Worm (Caenorhabditis elegans) whole organism, L2 larva: ENCODE measurements around the gene srh-44.
A peak's percentile ranks its signal among the peaks of the same experiment; 100 is the strongest.

Experiments
- C34F6.9 ChIP-seq: fragments of 150-350 bp; optimal IDR thresholded peaks from 2 replicates; lab custom pipeline; 2014; ENCODE audit warnings: missing biosample characterization, missing genetic modification characterization
- Y55F3AM.14 ChIP-seq: fragments of 200-800 bp; sonication (Bioruptor generic); optimal IDR thresholded peaks from 2 replicates; lab custom pipeline; 2018; ENCODE audit warnings: mild to moderate bottlenecking, missing genetic modification characterization, missing compliant biosample characterization
- ZK546.5 ChIP-seq: sonication (generic microtip); optimal IDR thresholded peaks from 2 replicates; lab custom pipeline; 2017; ENCODE audit warnings: missing biosample characterization, missing genetic modification characterization
- alr-1 ChIP-seq: fragments of 150-350 bp; optimal IDR thresholded peaks from 2 replicates; lab custom pipeline; 2014; ENCODE audit warnings: missing biosample characterization, missing genetic modification characterization
- aly-2 ChIP-seq: fragments of 150-350 bp; optimal IDR thresholded peaks from 2 replicates; lab custom pipeline; 2014; ENCODE audit warnings: missing biosample characterization, missing genetic modification characterization
- ama-1 ChIP-seq: fragments of 150-350 bp; optimal IDR thresholded peaks from 2 replicates; lab custom pipeline; 2018; ENCODE audit warnings: inconsistent platforms
- blmp-1 ChIP-seq: sonication (generic microtip); optimal IDR thresholded peaks from 2 replicates; lab custom pipeline; 2017; ENCODE audit warnings: missing genetic modification characterization, mild to moderate bottlenecking, missing compliant biosample characterization, antibody characterized with exemption, moderate library complexity; ENCODE audit not compliant: insufficient read depth
- ceh-16 ChIP-seq: fragments of 150-350 bp; optimal IDR thresholded peaks from 2 replicates; lab custom pipeline; 2014; ENCODE audit warnings: missing biosample characterization, missing genetic modification characterization
- ceh-82 ChIP-seq: fragments of 150-350 bp; optimal IDR thresholded peaks from 2 replicates; lab custom pipeline; 2014; ENCODE audit warnings: missing biosample characterization, missing genetic modification characterization
- crh-2 ChIP-seq: sonication (generic microtip); optimal IDR thresholded peaks from 2 replicates; lab custom pipeline; 2017; ENCODE audit warnings: missing biosample characterization, missing genetic modification characterization
- dmd-4 ChIP-seq: sonication (generic microtip); optimal IDR thresholded peaks from 2 replicates; lab custom pipeline; 2017; ENCODE audit warnings: missing biosample characterization, missing genetic modification characterization
- egl-27 ChIP-seq: sonication (generic microtip); optimal IDR thresholded peaks from 3 replicates; lab custom pipeline; 2017; ENCODE audit warnings: missing biosample characterization, missing genetic modification reagents, missing genetic modification characterization
- elt-1 ChIP-seq: fragments of 150-350 bp; optimal IDR thresholded peaks from 2 replicates; lab custom pipeline; 2014; ENCODE audit warnings: missing biosample characterization, missing genetic modification characterization
- fos-1 ChIP-seq: fragments of 150-350 bp; optimal IDR thresholded peaks from 2 replicates; lab custom pipeline; 2014; ENCODE audit warnings: missing biosample characterization, missing genetic modification characterization
- gmeb-1 ChIP-seq: fragments of 150-350 bp; optimal IDR thresholded peaks from 2 replicates; lab custom pipeline; 2014; ENCODE audit warnings: missing biosample characterization, missing genetic modification characterization
- lin-11 ChIP-seq: fragments of 150-350 bp; sonication (generic microtip); optimal IDR thresholded peaks from 2 replicates; lab custom pipeline; 2014; ENCODE audit warnings: missing biosample characterization, missing genetic modification characterization, inconsistent platforms, mixed read lengths
- lin-39 ChIP-seq: fragments of 150-350 bp; optimal IDR thresholded peaks from 2 replicates; lab custom pipeline; 2014; ENCODE audit warnings: missing biosample characterization, missing genetic modification reagents, missing genetic modification characterization
- lsy-2 ChIP-seq, 2 experiments: fragments of 150-350 bp in 1 of 2; sonication (generic microtip) in 1 of 2; optimal IDR thresholded peaks; 2 replicates each; lab custom pipeline; 2014 to 2017; ENCODE audit warnings: missing biosample characterization in 2 of 2, missing genetic modification characterization in 2 of 2
- mdl-1 ChIP-seq, 2 experiments: fragments of 150-350 bp in 1 of 2; sonication (generic microtip) in 1 of 2; optimal IDR thresholded peaks; 2 replicates each; lab custom pipeline; 2017; ENCODE audit warnings: missing biosample characterization in 2 of 2, missing genetic modification characterization in 2 of 2
- nhr-11 ChIP-seq: fragments of 150-350 bp; optimal IDR thresholded peaks from 2 replicates; lab custom pipeline; 2014; ENCODE audit warnings: missing biosample characterization, missing genetic modification characterization
- nhr-12 ChIP-seq: fragments of 150-350 bp; optimal IDR thresholded peaks from 2 replicates; lab custom pipeline; 2014; ENCODE audit warnings: missing biosample characterization, missing genetic modification characterization
- nhr-129 ChIP-seq: fragments of 150-350 bp; optimal IDR thresholded peaks from 2 replicates; lab custom pipeline; 2014; ENCODE audit warnings: missing biosample characterization, missing genetic modification characterization
- nhr-21 ChIP-seq: fragments of 150-350 bp; optimal IDR thresholded peaks from 2 replicates; lab custom pipeline; 2014; ENCODE audit warnings: missing biosample characterization, missing genetic modification characterization
- nhr-23 ChIP-seq: fragments of 150-350 bp; optimal IDR thresholded peaks from 2 replicates; lab custom pipeline; 2014; ENCODE audit warnings: missing biosample characterization, missing genetic modification reagents, missing genetic modification characterization
- nhr-25 ChIP-seq: fragments of 150-350 bp; sonication (generic microtip); optimal IDR thresholded peaks from 3 replicates; lab custom pipeline; 2014; ENCODE audit warnings: missing biosample characterization, missing genetic modification characterization
- nhr-6 ChIP-seq: fragments of 150-350 bp; optimal IDR thresholded peaks from 2 replicates; lab custom pipeline; 2014; ENCODE audit warnings: missing biosample characterization, missing genetic modification characterization
- peb-1 ChIP-seq: fragments of 150-350 bp; optimal IDR thresholded peaks from 2 replicates; lab custom pipeline; 2014; ENCODE audit warnings: missing biosample characterization, missing genetic modification characterization
- sem-4 ChIP-seq: fragments of 150-350 bp; optimal IDR thresholded peaks from 2 replicates; lab custom pipeline; 2014; ENCODE audit warnings: missing biosample characterization, missing genetic modification reagents, missing genetic modification characterization
- skn-1 ChIP-seq: sonication (generic microtip); optimal IDR thresholded peaks from 2 replicates; lab custom pipeline; 2017; ENCODE audit warnings: missing biosample characterization, missing genetic modification characterization
- sma-3 ChIP-seq: sonication (generic microtip); optimal IDR thresholded peaks from 2 replicates; lab custom pipeline; 2016; ENCODE audit warnings: missing genetic modification reagents, missing genetic modification characterization, missing compliant biosample characterization
- sma-9 ChIP-seq, 2 experiments: fragments of 150-350 bp in 1 of 2; sonication (generic microtip) in 1 of 2; optimal IDR thresholded peaks; 2 replicates each; lab custom pipeline; 2014 to 2016; ENCODE audit warnings: missing genetic modification characterization in 2 of 2, mild to moderate bottlenecking in 1 of 2, missing biosample characterization in 1 of 2, missing compliant biosample characterization in 1 of 2, missing genetic modification reagents in 1 of 2, moderate library complexity in 1 of 2
- unc-39 ChIP-seq: fragments of 150-350 bp; optimal IDR thresholded peaks from 2 replicates; lab custom pipeline; 2014; ENCODE audit warnings: missing biosample characterization, missing genetic modification characterization
- unc-55 ChIP-seq: fragments of 150-350 bp; sonication (generic microtip); optimal IDR thresholded peaks from 3 replicates; lab custom pipeline; 2014; ENCODE audit warnings: missing biosample characterization, missing genetic modification reagents, missing genetic modification characterization
- ztf-1 ChIP-seq: fragments of 200-800 bp; sonication (Bioruptor generic); conservative IDR thresholded peaks from 2 replicates; pipeline ENCODE4 v1.3.6; 2022; ENCODE audit warnings: missing genetic modification characterization, missing compliant biosample characterization
- ztf-4 ChIP-seq: fragments of 150-350 bp; optimal IDR thresholded peaks from 2 replicates; lab custom pipeline; 2014; ENCODE audit warnings: missing biosample characterization, missing genetic modification characterization

The srh-44 gene

ce11 chrII:11501956-11502355 is 12.9 kb upstream of the srh-44 start:
- no peak for TF ChIP-seq ztf-1 (GFP tag; lab: Robert Waterston, UW)
- no peak for TF ChIP-seq unc-39 (tag; lab: Kevin White, UChicago)
- TF ChIP-seq unc-55 (GFP tag; lab: Kevin White, UChicago), result no peak
- TF ChIP-seq ztf-4, result no peak
- peak; percentile 36 for TF ChIP-seq fos-1 (tag; lab: Kevin White, UChicago)
- TF ChIP-seq nhr-11 (tag; lab: Kevin White, UChicago), result no peak
- no peak for TF ChIP-seq aly-2 (tag; lab: Kevin White, UChicago)
- no peak for TF ChIP-seq peb-1
- no peak for TF ChIP-seq C34F6.9 (tag; lab: Kevin White, UChicago)
- peak; percentile 5 for TF ChIP-seq crh-2 (tag; lab: Kevin White, UChicago)
- TF ChIP-seq egl-27 (tag; lab: Kevin White, UChicago), result no peak
- TF ChIP-seq Y55F3AM.14 (GFP tag; lab: Kevin White, UChicago), result no peak
- TF ChIP-seq skn-1 (tag; lab: Kevin White, UChicago), result no peak
- TF ChIP-seq nhr-25 (tag; lab: Kevin White, UChicago), result peak; percentile 7
- TF ChIP-seq lsy-2 (tag; optimal IDR thresholded peaks at IDR 0.05; lab: Kevin White, UChicago), result peak in 1 of 2 experiments; percentile 12
- TF ChIP-seq sma-9 (GFP tag; optimal IDR thresholded peaks at IDR 0.05; lab: Kevin White, UChicago), result peak; percentile 56
- TF ChIP-seq sma-9 (tag; optimal IDR thresholded peaks at IDR 0.05; lab: Kevin White, UChicago), result no peak
- TF ChIP-seq nhr-6, result no peak
- peak; percentile 84 for TF ChIP-seq nhr-21 (tag; lab: Kevin White, UChicago)
- peak; percentile 90 for TF ChIP-seq blmp-1 (tag; lab: Kevin White, UChicago)
- TF ChIP-seq ama-1 (lab: Kevin White, UChicago), result no peak
- no peak for TF ChIP-seq nhr-23
- TF ChIP-seq sma-3 (GFP tag; lab: Kevin White, UChicago), result no peak
- TF ChIP-seq mdl-1 (tag; optimal IDR thresholded peaks at IDR 0.05; lab: Kevin White, UChicago), result no peak

DNA sequence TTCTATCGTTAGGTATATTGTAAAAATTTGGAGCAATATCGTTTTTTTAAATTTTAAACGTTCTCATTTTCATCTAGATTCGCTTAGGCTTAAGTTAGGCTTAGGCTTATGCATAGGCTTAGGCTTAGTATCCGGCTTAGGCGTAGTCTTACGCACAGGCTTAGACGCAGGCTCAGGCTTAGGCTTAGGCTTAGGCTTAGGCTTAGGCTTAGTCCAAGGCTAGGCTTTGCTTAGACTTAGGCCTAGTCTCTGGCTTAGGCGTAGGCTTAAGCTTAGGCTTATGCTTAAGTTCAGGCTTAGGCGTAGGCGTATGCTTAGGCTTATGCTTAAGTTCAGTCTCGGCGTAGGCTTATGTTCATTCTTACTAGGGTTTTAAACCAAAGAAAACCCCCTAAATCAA is 11.1 kb upstream of the srh-44 start:
- TF ChIP-seq sma-3 (GFP tag; lab: Kevin White, UChicago), result no peak
- no peak for TF ChIP-seq egl-27 (tag; lab: Kevin White, UChicago)
- no peak for TF ChIP-seq mdl-1 (tag; optimal IDR thresholded peaks at IDR 0.05; lab: Kevin White, UChicago)
- TF ChIP-seq dmd-4, result no peak
- no peak for TF ChIP-seq alr-1 (tag; lab: Kevin White, UChicago)
- TF ChIP-seq sma-9 (GFP tag; optimal IDR thresholded peaks at IDR 0.05; lab: Kevin White, UChicago), result no peak
- no peak for TF ChIP-seq sma-9 (tag; optimal IDR thresholded peaks at IDR 0.05; lab: Kevin White, UChicago)

DNA sequence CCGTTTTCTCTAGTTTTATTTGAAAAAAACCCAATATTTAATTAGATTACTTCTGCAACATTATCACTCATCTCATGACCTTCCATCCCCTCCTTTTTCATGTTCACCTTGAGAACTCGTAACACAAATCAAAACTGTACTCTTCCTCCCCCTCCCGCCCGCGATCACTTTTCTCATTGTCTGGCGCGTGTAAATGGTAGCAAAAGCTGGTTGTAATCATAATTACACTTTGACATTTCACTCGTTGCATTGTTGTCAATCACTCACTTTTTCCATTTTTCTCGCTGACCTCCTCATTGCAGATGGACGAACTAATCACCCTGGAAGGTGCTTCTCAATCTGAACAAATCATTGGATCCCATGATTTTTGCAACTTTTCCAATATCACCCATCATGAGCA is 4.5 kb upstream of the srh-44 start, which contains the start of gene npr-41:
TSS of gene npr-41 (plus strand) at position 301 of the 400 bp plus-strand sequence.
- TF ChIP-seq ZK546.5 (tag; lab: Kevin White, UChicago), result no peak
- TF ChIP-seq ceh-16, result no peak
- no peak for TF ChIP-seq ztf-4
- TF ChIP-seq unc-55 (GFP tag; lab: Kevin White, UChicago), result no peak
- TF ChIP-seq crh-2 (tag; lab: Kevin White, UChicago), result no peak
- no peak for TF ChIP-seq elt-1
- no peak for TF ChIP-seq gmeb-1 (tag; lab: Kevin White, UChicago)
- TF ChIP-seq lin-39, result no peak
- TF ChIP-seq nhr-12 (tag; lab: Kevin White, UChicago), result no peak
- TF ChIP-seq nhr-25 (tag; lab: Kevin White, UChicago), result no peak
- TF ChIP-seq nhr-23, result no peak
- no peak for TF ChIP-seq ama-1 (lab: Kevin White, UChicago)
- no peak for TF ChIP-seq nhr-129 (tag; lab: Kevin White, UChicago)
- no peak for TF ChIP-seq alr-1 (tag; lab: Kevin White, UChicago)
- no peak for TF ChIP-seq lin-11 (tag; lab: Kevin White, UChicago)

ce11 chrII:11512921-11513320 is 2.0 kb upstream of the srh-44 start:
- TF ChIP-seq peb-1 (no peak), alr-1 (tag; lab: Kevin White, UChicago) (no peak), C34F6.9 (tag; lab: Kevin White, UChicago) (no peak), sma-9 (GFP tag; optimal IDR thresholded peaks at IDR 0.05; lab: Kevin White, UChicago) (no peak), sma-9 (tag; optimal IDR thresholded peaks at IDR 0.05; lab: Kevin White, UChicago) (no peak), nhr-25 (tag; lab: Kevin White, UChicago) (no peak)

DNA sequence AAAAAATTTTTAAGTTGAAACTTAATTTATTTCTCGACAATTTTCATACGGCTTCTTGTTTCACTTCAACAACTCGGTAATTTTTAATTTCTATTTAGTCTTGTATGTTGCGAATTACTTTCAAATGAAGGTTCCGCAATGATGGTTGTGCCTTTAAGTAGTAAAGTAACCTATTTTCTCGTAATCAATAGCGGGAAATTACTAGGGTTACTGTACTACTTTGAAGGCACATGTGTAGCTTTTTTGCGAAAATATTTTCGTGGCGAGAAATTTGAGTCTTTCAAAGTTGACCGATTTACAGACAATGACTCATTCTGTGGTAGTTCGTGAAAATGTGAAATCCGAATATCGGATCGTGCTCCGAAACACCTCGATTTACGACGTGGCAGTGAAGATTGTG is 3.3 kb downstream of the srh-44 start, which contains the start of gene B0334.10:
TSS of gene B0334.10 (plus strand) at position 301 of the 400 bp plus-strand sequence.
- TF ChIP-seq C34F6.9 (tag; lab: Kevin White, UChicago) (no peak), ceh-16 (no peak), ZK546.5 (tag; lab: Kevin White, UChicago) (no peak), sem-4 (no peak), ceh-82 (tag; lab: Kevin White, UChicago) (no peak)
